Worm (Caenorhabditis elegans) whole organism, L4 larva: Measurements from ENCODE around the gene nhr-3.

Experiments
- F49E8.2 ChIP-seq: sonication (generic microtip); optimal IDR thresholded peaks from 2 replicates; lab custom pipeline; 2016; ENCODE audit warnings: missing compliant biosample characterization, mild to moderate bottlenecking, missing genetic modification characterization, borderline replicate concordance
- T20F7.1 ChIP-seq: fragments of 200-800 bp; sonication (Bioruptor generic); optimal IDR thresholded peaks from 2 replicates; lab custom pipeline; 2018; ENCODE audit warnings: mild to moderate bottlenecking, missing genetic modification characterization, missing compliant biosample characterization
- Y105C5A.15 ChIP-seq: fragments of 200-800 bp; sonication (Bioruptor generic); IDR thresholded peaks from 2 replicates; pipeline ENCODE4 v1.3.6; 2022; ENCODE audit warnings: missing genetic modification characterization, missing compliant biosample characterization
- Y5F2A.4 ChIP-seq: fragments of 200-800 bp; sonication (Bioruptor generic); optimal IDR thresholded peaks from 2 replicates; lab custom pipeline; 2018; ENCODE audit warnings: mild to moderate bottlenecking, missing genetic modification characterization, missing compliant biosample characterization
- ZK337.2 ChIP-seq: fragments of 200-800 bp; sonication (Bioruptor generic); IDR thresholded peaks from 2 replicates; pipeline ENCODE4 v1.3.6; 2022; ENCODE audit warnings: missing genetic modification reagents, missing genetic modification characterization, missing compliant biosample characterization
- ZK546.5 ChIP-seq, 2 experiments: sonication (generic microtip); optimal IDR thresholded peaks; 2 replicates each; lab custom pipeline; 2017; ENCODE audit warnings: missing biosample characterization in 2 of 2, missing genetic modification characterization in 2 of 2
- aha-1 ChIP-seq: fragments of 150-350 bp; peaks from one replicate; lab custom pipeline; 2014; ENCODE audit warnings: missing biosample characterization, missing genetic modification characterization
- aly-2 ChIP-seq: sonication (generic microtip); optimal IDR thresholded peaks from 2 replicates; lab custom pipeline; 2018; ENCODE audit warnings: missing biosample characterization, missing genetic modification characterization
- ama-1 ChIP-seq: fragments of 150-350 bp; optimal IDR thresholded peaks from 2 replicates; lab custom pipeline; 2014; ENCODE audit warnings: inconsistent platforms, mixed read lengths
- ceh-20 ChIP-seq: fragments of 200-800 bp; sonication (Bioruptor generic); IDR thresholded peaks from 2 replicates; pipeline ENCODE4 v1.3.6; 2022; ENCODE audit warnings: missing genetic modification reagents, missing genetic modification characterization, missing compliant biosample characterization
- ceh-28 ChIP-seq: fragments of 150-350 bp; optimal IDR thresholded peaks from 2 replicates; lab custom pipeline; 2014; ENCODE audit warnings: missing biosample characterization, missing genetic modification reagents, missing genetic modification characterization
- ceh-32 ChIP-seq: sonication (generic microtip); optimal IDR thresholded peaks from 2 replicates; lab custom pipeline; 2016; ENCODE audit warnings: mild to moderate bottlenecking, missing genetic modification characterization, missing compliant biosample characterization; ENCODE audit not compliant: poor library complexity
- ceh-44 ChIP-seq: fragments of 200-800 bp; sonication (Bioruptor generic); IDR thresholded peaks from 2 replicates; pipeline ENCODE4 v1.3.6; 2022; ENCODE audit warnings: missing genetic modification reagents, missing genetic modification characterization, missing compliant biosample characterization
- ceh-82 ChIP-seq: sonication (generic microtip); optimal IDR thresholded peaks from 2 replicates; lab custom pipeline; 2017; ENCODE audit warnings: missing biosample characterization, missing genetic modification characterization
- daf-12 ChIP-seq: fragments of 150-350 bp; optimal IDR thresholded peaks from 2 replicates; lab custom pipeline; 2014; ENCODE audit warnings: missing biosample characterization, missing genetic modification reagents, missing genetic modification characterization
- daf-16 ChIP-seq, 3 experiments: sonication (generic microtip); optimal IDR thresholded peaks; 2 replicates each; lab custom pipeline; 2016 to 2017; ENCODE audit warnings: missing genetic modification characterization in 3 of 3, missing genetic modification reagents in 3 of 3, mild to moderate bottlenecking in 2 of 3, missing compliant biosample characterization in 2 of 3, missing biosample characterization in 1 of 3, moderate library complexity in 1 of 3
- dmd-9 ChIP-seq: fragments of 200-800 bp; sonication (Bioruptor generic); IDR thresholded peaks from 2 replicates; pipeline ENCODE4 v1.3.6; 2022; ENCODE audit warnings: missing genetic modification reagents, missing genetic modification characterization, missing compliant biosample characterization
- egl-27 ChIP-seq: sonication (generic microtip); optimal IDR thresholded peaks from 3 replicates; lab custom pipeline; 2017; ENCODE audit warnings: missing biosample characterization, missing genetic modification reagents, missing genetic modification characterization
- egl-43 ChIP-seq: fragments of 200-800 bp; sonication (Bioruptor generic); IDR thresholded peaks from 2 replicates; pipeline ENCODE4 v1.3.6; 2022; ENCODE audit warnings: missing genetic modification reagents, missing genetic modification characterization, missing compliant biosample characterization
- gei-8 ChIP-seq: fragments of 200-800 bp; sonication (Bioruptor generic); optimal IDR thresholded peaks from 2 replicates; lab custom pipeline; 2018; ENCODE audit warnings: mild to moderate bottlenecking, missing genetic modification characterization, missing compliant biosample characterization
- hlh-11 ChIP-seq: fragments of 200-800 bp; sonication (Bioruptor generic); optimal IDR thresholded peaks from 2 replicates; lab custom pipeline; 2018; ENCODE audit warnings: mild to moderate bottlenecking, missing genetic modification characterization, missing compliant biosample characterization
- hmg-1.1 ChIP-seq: fragments of 200-800 bp; sonication (Bioruptor generic); IDR thresholded peaks from 2 replicates; pipeline ENCODE4 v1.3.6; 2022; ENCODE audit warnings: missing genetic modification reagents, missing genetic modification characterization, missing compliant biosample characterization
- lin-1 ChIP-seq: fragments of 200-800 bp; sonication (Bioruptor generic); IDR thresholded peaks from 2 replicates; pipeline ENCODE4 v1.3.6; 2022; ENCODE audit warnings: missing genetic modification reagents, missing genetic modification characterization, missing compliant biosample characterization
- lin-13 ChIP-seq: fragments of 150-350 bp; optimal IDR thresholded peaks from 2 replicates; lab custom pipeline; 2014; ENCODE audit warnings: missing biosample characterization, missing genetic modification reagents, missing genetic modification characterization
- lin-29 ChIP-seq: fragments of 200-800 bp; sonication (Bioruptor generic); IDR thresholded peaks from 2 replicates; pipeline ENCODE4 v1.3.6; 2022; ENCODE audit warnings: missing genetic modification reagents, missing genetic modification characterization, missing compliant biosample characterization
- lin-38 ChIP-seq: fragments of 200-800 bp; sonication (Bioruptor generic); IDR thresholded peaks from 2 replicates; pipeline ENCODE4 v1.3.6; 2022; ENCODE audit warnings: missing genetic modification reagents, missing genetic modification characterization, missing compliant biosample characterization
- lin-39 ChIP-seq: fragments of 150-350 bp; optimal IDR thresholded peaks from 2 replicates; lab custom pipeline; 2014; ENCODE audit warnings: missing biosample characterization, missing genetic modification reagents, missing genetic modification characterization
- lsy-2 ChIP-seq, 2 experiments: fragments of 150-350 bp in 1 of 2; sonication (generic microtip) in 1 of 2; optimal IDR thresholded peaks; 2 replicates each; lab custom pipeline; 2014 to 2017; ENCODE audit warnings: missing biosample characterization in 2 of 2, missing genetic modification characterization in 2 of 2
- madf-9 ChIP-seq: fragments of 200-800 bp; sonication (Bioruptor generic); conservative IDR thresholded peaks from 2 replicates; pipeline ENCODE4 v1.3.6; 2022; ENCODE audit warnings: missing genetic modification reagents, missing genetic modification characterization, missing compliant biosample characterization
- mdl-1 ChIP-seq, 2 experiments: fragments of 150-350 bp in 1 of 2; sonication (generic microtip) in 1 of 2; optimal IDR thresholded peaks; 2 replicates each; lab custom pipeline; 2014 to 2017; ENCODE audit warnings: missing biosample characterization in 2 of 2, missing genetic modification characterization in 2 of 2
- mep-1 ChIP-seq: fragments of 150-350 bp; sonication (generic microtip); optimal IDR thresholded peaks from 3 replicates; lab custom pipeline; 2014; ENCODE audit warnings: missing biosample characterization, missing genetic modification characterization
- mes-2 ChIP-seq: sonication (generic microtip); optimal IDR thresholded peaks from 2 replicates; lab custom pipeline; 2016; ENCODE audit warnings: missing genotype, mild to moderate bottlenecking, missing genetic modification characterization, missing compliant biosample characterization; ENCODE audit not compliant: poor library complexity, severe bottlenecking
- mxl-2 ChIP-seq: fragments of 200-800 bp; sonication (Bioruptor generic); conservative IDR thresholded peaks from 2 replicates; pipeline ENCODE4 v1.3.6; 2022; ENCODE audit warnings: missing genetic modification reagents, missing genetic modification characterization, missing compliant biosample characterization
- mxl-3 ChIP-seq: fragments of 200-800 bp; sonication (Bioruptor generic); optimal IDR thresholded peaks from 2 replicates; lab custom pipeline; 2018; ENCODE audit warnings: mild to moderate bottlenecking, missing genetic modification characterization, missing compliant biosample characterization
- nhr-102 ChIP-seq: sonication (generic microtip); optimal IDR thresholded peaks from 2 replicates; lab custom pipeline; 2016; ENCODE audit warnings: mild to moderate bottlenecking, missing genetic modification characterization, moderate library complexity, missing compliant biosample characterization
- nhr-237 ChIP-seq: sonication (generic microtip); optimal IDR thresholded peaks from 2 replicates; lab custom pipeline; 2017; ENCODE audit warnings: missing biosample characterization, missing genetic modification characterization
- nhr-28 ChIP-seq: fragments of 150-350 bp; optimal IDR thresholded peaks from 2 replicates; lab custom pipeline; 2014; ENCODE audit warnings: missing biosample characterization, missing genetic modification characterization
- nhr-42 ChIP-seq: fragments of 200-800 bp; sonication (Bioruptor generic); IDR thresholded peaks from 2 replicates; pipeline ENCODE4 v1.3.6; 2022; ENCODE audit warnings: missing genetic modification characterization, missing compliant biosample characterization
- nhr-77 ChIP-seq: fragments of 150-350 bp; optimal IDR thresholded peaks from 2 replicates; lab custom pipeline; 2014; ENCODE audit warnings: missing biosample characterization, missing genetic modification characterization
- php-3 ChIP-seq: fragments of 200-800 bp; sonication (Bioruptor generic); IDR thresholded peaks from 2 replicates; pipeline ENCODE4 v1.3.6; 2022; ENCODE audit warnings: missing genetic modification reagents, missing genetic modification characterization, missing compliant biosample characterization
- pqm-1 ChIP-seq: sonication (generic microtip); optimal IDR thresholded peaks from 2 replicates; lab custom pipeline; 2017; ENCODE audit warnings: missing biosample characterization, missing genetic modification characterization
- rbr-2 ChIP-seq: sonication (generic microtip); optimal IDR thresholded peaks from 2 replicates; lab custom pipeline; 2016; ENCODE audit warnings: missing genotype, missing genetic modification characterization, missing compliant biosample characterization
- snpc-1.2 ChIP-seq: fragments of 200-800 bp; sonication (Bioruptor generic); IDR thresholded peaks from 2 replicates; pipeline ENCODE4 v1.3.6; 2022; ENCODE audit warnings: missing genetic modification reagents, missing genetic modification characterization, missing compliant biosample characterization
- spr-1 ChIP-seq: sonication (generic microtip); optimal IDR thresholded peaks from 2 replicates; lab custom pipeline; 2016; ENCODE audit warnings: mild to moderate bottlenecking, missing genetic modification characterization, missing compliant biosample characterization
- unc-39 ChIP-seq: sonication (generic microtip); optimal IDR thresholded peaks from 2 replicates; lab custom pipeline; 2017; ENCODE audit warnings: missing biosample characterization, missing genetic modification characterization
- unc-62 ChIP-seq, 3 experiments: fragments of 150-350 bp in 1 of 3; sonication (generic microtip); optimal IDR thresholded peaks in 2 of 3; peaks in 1 of 3; 1 replicate in 1 of 3; 2 replicates in 2 of 3; lab custom pipeline; 2014 to 2017; ENCODE audit warnings: missing biosample characterization in 3 of 3, missing genetic modification characterization in 3 of 3, missing genetic modification reagents in 3 of 3, missing genotype in 1 of 3
- zag-1 ChIP-seq: fragments of 150-350 bp; optimal IDR thresholded peaks from 2 replicates; lab custom pipeline; 2014; ENCODE audit warnings: missing biosample characterization, missing genetic modification characterization
- zfp-3 ChIP-seq: fragments of 200-800 bp; sonication (Bioruptor generic); conservative IDR thresholded peaks from 2 replicates; pipeline ENCODE4 v1.3.6; 2022; ENCODE audit warnings: missing genetic modification reagents, missing genetic modification characterization, missing compliant biosample characterization
- zip-11 ChIP-seq: fragments of 200-800 bp; sonication (Bioruptor generic); IDR thresholded peaks from 2 replicates; pipeline ENCODE4 v1.3.6; 2022; ENCODE audit warnings: missing genetic modification characterization, missing compliant biosample characterization
- ztf-11 ChIP-seq: fragments of 150-350 bp; optimal IDR thresholded peaks from 2 replicates; lab custom pipeline; 2014; ENCODE audit warnings: missing biosample characterization, missing genetic modification characterization
- ztf-7 ChIP-seq: fragments of 150-350 bp; optimal IDR thresholded peaks from 2 replicates; lab custom pipeline; 2014; ENCODE audit warnings: missing biosample characterization, missing genetic modification characterization

The nhr-3 gene

ce11 chrX:14561416-14561973, 3.2 kb downstream of the nhr-3 start (continued):
- no peak for TF ChIP-seq zip-11 (GFP tag; lab: Robert Waterston, UW)
- TF ChIP-seq mdl-1 (tag; optimal IDR thresholded peaks at IDR 0.05; lab: Kevin White, UChicago) = peak; percentile 55 to 71
- no peak for TF ChIP-seq T20F7.1 (GFP tag; lab: Kevin White, UChicago)
- no peak for TF ChIP-seq mes-2
- TF ChIP-seq lin-13 (GFP tag; lab: Kevin White, UChicago) = peak; percentile 3
- TF ChIP-seq hlh-11 (tag; lab: Kevin White, UChicago) = peak; percentile 81
- no peak for TF ChIP-seq nhr-237 (tag; lab: Kevin White, UChicago)
- TF ChIP-seq pqm-1 = peak; percentile 2
- TF ChIP-seq ZK337.2 = no peak
- no peak for TF ChIP-seq nhr-42 (GFP tag; lab: Robert Waterston, UW)
- TF ChIP-seq lsy-2 (tag; optimal IDR thresholded peaks at IDR 0.05; lab: Kevin White, UChicago) = peak; percentile 58 to 70
- TF ChIP-seq nhr-77 (tag; lab: Kevin White, UChicago) = no peak
- no peak for TF ChIP-seq ceh-28
- no peak for TF ChIP-seq unc-39 (tag; lab: Kevin White, UChicago)
- no peak for TF ChIP-seq zag-1 (tag; lab: Kevin White, UChicago)
- no peak for TF ChIP-seq dmd-9 (GFP tag; lab: Robert Waterston, UW)
- peak; percentile 40 for TF ChIP-seq ama-1 (lab: Kevin White, UChicago)
- no peak for TF ChIP-seq nhr-102 (tag; lab: Kevin White, UChicago)
- TF ChIP-seq daf-12 (tag; lab: Kevin White, UChicago) = no peak
- TF ChIP-seq egl-43 (GFP tag; lab: Robert Waterston, UW) = peak; percentile 66
- no peak for TF ChIP-seq aly-2 (tag; lab: Kevin White, UChicago)
- peak; percentile 29; the same call in 1 of the 2 replicates for TF ChIP-seq lin-38 (GFP tag; lab: Robert Waterston, UW)
- no peak for TF ChIP-seq egl-27 (tag; lab: Kevin White, UChicago)
- no peak for TF ChIP-seq Y105C5A.15 (GFP tag; lab: Robert Waterston, UW)
- no peak for TF ChIP-seq ceh-82 (tag; lab: Kevin White, UChicago)
- peak; percentile 94 for TF ChIP-seq aha-1 (tag; lab: Kevin White, UChicago)
- no peak for TF ChIP-seq snpc-1.2 (GFP tag; lab: Robert Waterston, UW)
- no peak for TF ChIP-seq Y5F2A.4 (GFP tag; lab: Kevin White, UChicago)
- TF ChIP-seq mep-1 = peak; percentile 72
- peak; percentile 70 for TF ChIP-seq rbr-2 (tag; lab: Kevin White, UChicago)
- TF ChIP-seq zfp-3 (GFP tag; lab: Robert Waterston, UW) = no peak
- TF ChIP-seq gei-8 (GFP tag; lab: Kevin White, UChicago) = no peak
- peak; percentile 9; the same call in 1 of the 2 replicates for TF ChIP-seq lin-1 (GFP tag; lab: Robert Waterston, UW)
- TF ChIP-seq ceh-32 = peak; percentile 24
- no peak for TF ChIP-seq spr-1 (tag; lab: Kevin White, UChicago)
- TF ChIP-seq ZK546.5 (tag; optimal IDR thresholded peaks at IDR 0.05; lab: Kevin White, UChicago) = no peak
- TF ChIP-seq ztf-11 = no peak
- TF ChIP-seq ztf-7 = no peak
- TF ChIP-seq ceh-20 = peak; percentile 80
- no peak for TF ChIP-seq ceh-44 (GFP tag; lab: Robert Waterston, UW)
- TF ChIP-seq lin-29 (GFP tag; lab: Robert Waterston, UW) = no peak
- peak; percentile 82 for TF ChIP-seq php-3 (GFP tag; lab: Robert Waterston, UW)
- TF ChIP-seq mxl-3 (GFP tag; lab: Kevin White, UChicago) = no peak
- peak in 1 of 2 experiments; percentile 88 for TF ChIP-seq unc-62 (GFP tag; optimal IDR thresholded peaks at IDR 0.05 in 1 of 2; lab: Kevin White, UChicago)
- no peak for TF ChIP-seq unc-62 (tag; optimal IDR thresholded peaks at IDR 0.05; lab: Kevin White, UChicago)
- TF ChIP-seq madf-9 = no peak
- TF ChIP-seq daf-16 (GFP tag; optimal IDR thresholded peaks at IDR 0.05; lab: Kevin White, UChicago) = no peak
- TF ChIP-seq daf-16 (tag; optimal IDR thresholded peaks at IDR 0.05; lab: Kevin White, UChicago) = peak; percentile 53
- TF ChIP-seq lin-39 (tag; lab: Kevin White, UChicago) = no peak
- peak; percentile 18 for TF ChIP-seq nhr-28
- TF ChIP-seq hmg-1.1 (GFP tag; lab: Robert Waterston, UW) = peak; percentile 70; the same call in 1 of the 2 replicates
- no peak for TF ChIP-seq F49E8.2 (tag; lab: Kevin White, UChicago)
- no peak for TF ChIP-seq mxl-2
